Fruit fly (Drosophila melanogaster): ENCODE measurements around the gene CG12971.
A peak's percentile ranks its signal among the peaks of the same experiment; 100 is the strongest.

Gene CG12971

DNA sequence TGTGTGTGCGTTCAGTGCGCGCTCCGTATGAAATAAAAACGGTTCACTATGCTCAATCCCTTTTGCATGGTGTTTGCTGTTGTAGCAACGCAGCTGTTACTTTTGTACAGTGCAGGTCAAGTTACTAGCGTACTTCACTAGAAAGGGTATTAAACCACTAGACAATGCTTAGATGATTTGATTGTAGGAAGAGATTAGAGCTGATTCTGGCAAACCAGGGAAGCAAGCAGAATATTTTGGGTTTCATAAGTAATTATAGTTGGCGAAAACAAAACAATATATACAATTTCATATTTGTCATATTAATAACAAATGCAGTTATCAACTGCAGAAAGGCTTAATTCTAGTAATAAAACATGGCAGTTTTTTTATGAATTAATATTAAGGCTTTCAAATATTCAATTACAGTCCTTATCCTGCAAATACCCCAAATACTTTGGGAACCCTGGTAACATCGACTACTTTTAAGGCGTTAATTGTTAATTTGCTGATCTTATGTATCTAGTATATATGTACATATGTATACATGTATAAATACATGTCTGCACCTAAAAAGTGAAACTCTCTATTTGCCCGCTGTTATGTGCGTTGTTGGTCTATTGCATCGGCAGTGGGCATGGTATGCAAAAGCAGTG, 9.0 kb downstream of the CG12971 start (continued):
- TF ChIP-seq dati (GFP tag; IDR thresholded peaks at IDR 0.05): no peak
- no peak for TF ChIP-seq CG6765 (GFP tag; optimal IDR thresholded peaks at IDR 0.05)
- TF ChIP-seq pan (optimal IDR thresholded peaks at IDR 0.05): no peak
- peak in 1 of 2 experiments; percentile 38 for TF ChIP-seq pan (GFP tag; optimal IDR thresholded peaks at IDR 0.05 in 1 of 2, IDR thresholded peaks at IDR 0.05 in 1 of 2)
- TF ChIP-seq CG12299 (tag; optimal IDR thresholded peaks at IDR 0.05): no peak
- TF ChIP-seq Hmx (GFP tag; optimal IDR thresholded peaks at IDR 0.05): no peak
- no peak for TF ChIP-seq Ravus (GFP tag; IDR thresholded peaks at IDR 0.05)
- TF ChIP-seq bsh (GFP tag; optimal IDR thresholded peaks at IDR 0.05): peak; percentile 44 to 45
- no peak for TF ChIP-seq NFAT (GFP tag; IDR thresholded peaks at IDR 0.05)
- peak; percentile 46 for TF ChIP-seq tin (GFP tag; optimal IDR thresholded peaks at IDR 0.05)
- TF ChIP-seq mirr (GFP tag; optimal IDR thresholded peaks at IDR 0.05): no peak
- peak; percentile 52 for TF ChIP-seq unpg (GFP tag; optimal IDR thresholded peaks at IDR 0.05)
- no peak for TF ChIP-seq CG33213 (GFP tag; optimal IDR thresholded peaks at IDR 0.05)
- TF ChIP-seq Optix (GFP tag; IDR thresholded peaks at IDR 0.05): peak; percentile 8; the same call in 1 of the 3 replicates
- TF ChIP-seq Xbp1 (GFP tag; optimal IDR thresholded peaks at IDR 0.05): peak; percentile 68
- TF ChIP-seq H2.0 (GFP tag; IDR thresholded peaks at IDR 0.05): peak; percentile 53; the same call in 1 of the 2 replicates
- peak; percentile 46 for TF ChIP-seq CG8388 (GFP tag; optimal IDR thresholded peaks at IDR 0.05)
- TF ChIP-seq ara (GFP tag; IDR thresholded peaks at IDR 0.05): no peak
- peak; percentile 30 for TF ChIP-seq bab2 (GFP tag; optimal IDR thresholded peaks at IDR 0.05)
- no peak for TF ChIP-seq CG14014 (GFP tag; IDR thresholded peaks at IDR 0.05)
- no peak for TF ChIP-seq HmgZ (tag; optimal IDR thresholded peaks at IDR 0.05)
- peak; percentile 48 for TF ChIP-seq CG17359 (tag; optimal IDR thresholded peaks at IDR 0.05)
- TF ChIP-seq Awh (GFP tag; IDR thresholded peaks at IDR 0.05): 0 out of 2 replicates have a peak, but pooled peaks have one; percentile 16
- peak; percentile 61 for TF ChIP-seq az2 (GFP tag; optimal IDR thresholded peaks at IDR 0.05)
- TF ChIP-seq CG7839 (tag; optimal IDR thresholded peaks at IDR 0.05): peak; percentile 78
- no peak for TF ChIP-seq CG1024 (GFP tag; IDR thresholded peaks at IDR 0.05)
- no peak for TF ChIP-seq CG3995 (GFP tag; optimal IDR thresholded peaks at IDR 0.05)
- TF ChIP-seq CG4360 (GFP tag; IDR thresholded peaks at IDR 0.05): no peak
- TF ChIP-seq CG3281 (GFP tag; optimal IDR thresholded peaks at IDR 0.05): no peak
- no peak for TF ChIP-seq CG34376 (GFP tag; optimal IDR thresholded peaks at IDR 0.05)
- no peak for TF ChIP-seq insv (GFP tag; optimal IDR thresholded peaks at IDR 0.05)
- peak; percentile 90 for TF ChIP-seq sens (GFP tag)
- no peak for TF ChIP-seq ac (GFP tag; optimal IDR thresholded peaks at IDR 0.05)
- peak; percentile 45; the same call in 1 of the 2 replicates for TF ChIP-seq ttk (GFP tag; IDR thresholded peaks at IDR 0.05)
- no peak for TF ChIP-seq CG11247 (GFP tag; IDR thresholded peaks at IDR 0.05)
- peak; percentile 6 for TF ChIP-seq vfl (GFP tag; optimal IDR thresholded peaks at IDR 0.05)
- no peak for TF ChIP-seq H15 (GFP tag; IDR thresholded peaks at IDR 0.05)
- peak; percentile 59 for TF ChIP-seq Hsf (GFP tag; optimal IDR thresholded peaks at IDR 0.05)
- TF ChIP-seq bbx (GFP tag; IDR thresholded peaks at IDR 0.05; ENCODE audit: partially characterized antibody): no peak
- TF ChIP-seq Adf1 (GFP tag; IDR thresholded peaks at IDR 0.05): no peak
- TF ChIP-seq hbn (GFP tag; IDR thresholded peaks at IDR 0.05; ENCODE audit: partially characterized antibody): no peak
- TF ChIP-seq amos (GFP tag; IDR thresholded peaks at IDR 0.05; ENCODE audit: partially characterized antibody): no peak
- no peak for TF ChIP-seq pzg (GFP tag; optimal IDR thresholded peaks at IDR 0.05)
- TF ChIP-seq dpn (GFP tag; optimal IDR thresholded peaks at IDR 0.05): peak; percentile 58
- no peak for TF ChIP-seq CG17328 (GFP tag; IDR thresholded peaks at IDR 0.05)
- TF ChIP-seq nerfin-2 (GFP tag; IDR thresholded peaks at IDR 0.05; ENCODE audit: partially characterized antibody): no peak
- TF ChIP-seq GATAe (GFP tag; conservative IDR thresholded peaks at IDR 0.05): no peak
- peak; percentile 4 for TF ChIP-seq Sry-β (GFP tag; optimal IDR thresholded peaks at IDR 0.05)
- TF ChIP-seq C15 (GFP tag; IDR thresholded peaks at IDR 0.05): no peak
- TF ChIP-seq tio (GFP tag; optimal IDR thresholded peaks at IDR 0.05): peak; percentile 24
- no peak for TF ChIP-seq Nf-YC (tag; optimal IDR thresholded peaks at IDR 0.05)
